Fruit fly (Drosophila melanogaster) whole organism, prepupa: ENCODE measurements around the gene Sec16.

ENCODE experiments used
- Gug ChIP-seq: fragments of 200-800 bp; sonication (Bioruptor generic); IDR thresholded peaks from 2 replicates; pipeline ENCODE4 v1.3.6; 2022; ENCODE audit warnings: missing biosample characterization, missing genetic modification characterization
- Hr38 ChIP-seq: sonication (Bioruptor generic); optimal IDR thresholded peaks from 2 replicates; lab custom pipeline; 2016; ENCODE audit warnings: missing biosample characterization, missing genetic modification characterization
- spab ChIP-seq: fragments of 200-800 bp; sonication (Bioruptor generic); optimal IDR thresholded peaks from 2 replicates; lab custom pipeline; 2017; ENCODE audit warnings: missing biosample characterization, mild to moderate bottlenecking, missing genetic modification characterization, missing genetic modification reagents

DNA sequence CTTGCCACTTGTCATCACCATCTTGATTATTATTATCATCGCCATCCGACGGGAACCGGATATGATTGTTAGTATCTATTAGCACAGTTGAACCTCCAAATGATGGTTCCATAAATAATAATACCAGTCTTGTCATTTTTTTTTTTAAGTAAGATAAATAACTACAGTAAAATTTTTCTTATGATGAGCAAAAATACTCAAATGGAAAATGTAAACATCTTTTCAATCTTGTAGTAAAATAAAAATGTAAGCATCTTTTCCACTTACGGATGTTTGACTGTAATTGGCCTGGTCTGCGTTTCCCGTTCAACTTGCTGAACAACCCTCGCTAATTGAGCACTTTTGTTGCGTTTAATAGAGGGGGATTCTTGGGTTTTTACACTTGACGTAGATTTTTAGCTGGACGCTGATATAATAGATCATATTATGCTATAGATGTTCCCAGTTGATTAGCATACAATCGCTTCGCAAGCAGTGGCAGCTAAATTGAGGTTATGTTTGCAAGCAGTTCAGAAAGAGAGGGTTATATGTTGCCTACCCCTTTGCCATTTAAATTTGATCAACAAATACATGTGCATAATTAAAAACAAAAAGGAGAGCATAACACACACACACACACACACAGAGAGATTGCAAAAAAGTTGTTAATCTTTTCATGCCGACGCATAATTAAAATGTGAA lies 29.9 kb downstream of the Sec16 start:
- no peak for TF ChIP-seq spab (GFP tag; lab: Kevin White, UChicago)
- no peak for TF ChIP-seq Hr38
- TF ChIP-seq Gug, result no peak
